Worm (Caenorhabditis elegans): ENCODE results near the gene col-44.
A peak's percentile ranks its signal among the peaks of the same experiment; 100 is the strongest.

Gene col-44

DNA sequence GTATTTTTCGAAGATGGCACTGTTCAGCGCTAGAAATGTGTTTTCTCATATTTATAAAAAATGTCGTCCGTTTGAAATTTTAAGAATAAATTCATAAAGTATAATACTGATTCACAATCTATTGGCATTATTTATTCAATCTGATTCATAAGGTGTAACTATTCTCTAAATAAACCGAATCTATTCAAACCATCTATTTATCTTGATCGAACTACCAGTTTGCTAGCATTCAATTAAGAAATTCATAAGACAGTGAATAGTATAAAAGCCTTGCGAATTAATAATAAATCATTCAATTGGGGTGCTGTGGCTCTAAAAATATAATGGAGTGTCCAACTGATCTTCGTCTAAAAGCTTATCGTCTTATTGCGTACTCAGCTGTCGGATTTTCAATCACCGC is at the start of gene col-44:
col-44 (plus strand) TSS at position 301 of the 400 bp plus-strand sequence.
- TF ChIP-seq hlh-26 (GFP tag; conservative IDR thresholded peaks at IDR 0.05) (no peak), gei-17 (GFP tag; optimal IDR thresholded peaks at IDR 0.05) (no peak), ama-1 (optimal IDR thresholded peaks at IDR 0.05) (no peak), ama-1 (GFP tag; optimal IDR thresholded peaks at IDR 0.05) (no peak), egl-44 (GFP tag; IDR thresholded peaks at IDR 0.05) (no peak)

- no peak for TF ChIP-seq zim-3 (tag; optimal IDR thresholded peaks at IDR 0.05)
- peak; percentile 75 for TF ChIP-seq ama-1 (optimal IDR thresholded peaks at IDR 0.05)
- no peak for TF ChIP-seq ama-1 (GFP tag; optimal IDR thresholded peaks at IDR 0.05)
- TF ChIP-seq chd-7 (tag; optimal IDR thresholded peaks at IDR 0.05) = no peak
Observed at ce11 chrX:13542236-13542635, 49.0 kb upstream of the col-44 start, which contains the start of gene cah-4. Gene cah-4, plus strand, starts transcription at chrX:13542574.

DNA sequence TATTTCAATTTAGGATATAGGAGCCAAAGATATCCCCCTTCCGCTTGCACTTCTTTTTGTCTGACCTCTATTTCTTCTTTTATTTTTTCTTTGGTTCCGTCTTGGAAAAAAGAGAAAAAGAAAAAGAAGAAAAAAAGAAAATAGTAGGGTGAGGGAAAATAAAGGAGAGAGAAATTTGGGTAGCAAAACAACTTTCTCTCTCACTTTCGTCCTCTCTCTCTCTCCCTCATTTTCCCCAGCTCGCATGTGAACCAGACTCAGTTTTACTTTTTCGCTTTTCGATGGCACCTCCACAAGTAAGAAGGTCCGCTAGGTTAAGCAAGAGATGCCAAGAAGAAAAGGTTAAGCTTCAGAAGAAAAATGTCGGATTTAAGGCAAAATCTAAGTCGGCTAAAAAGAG is 48.5 kb upstream of the col-44 start:
- no peak for TF ChIP-seq lin-35 (GFP tag; optimal IDR thresholded peaks at IDR 0.05)
- peak; percentile 88 for TF ChIP-seq ama-1 (optimal IDR thresholded peaks at IDR 0.05)
- no peak for TF ChIP-seq ama-1 (GFP tag; optimal IDR thresholded peaks at IDR 0.05)
- no peak for TF ChIP-seq pha-4 (tag; optimal IDR thresholded peaks at IDR 0.05)
- TF ChIP-seq hmg-1.2 (GFP tag; IDR thresholded peaks at IDR 0.05) = 0 out of 2 replicates have a peak, but pooled peaks have one; percentile 13
- 0 out of 2 replicates have a peak, but pooled peaks have one; percentile 31 for TF ChIP-seq nfyb-1 (GFP tag; IDR thresholded peaks at IDR 0.05)
- no peak for TF ChIP-seq madf-3 (GFP tag; IDR thresholded peaks at IDR 0.05)

- no peak for TF ChIP-seq chd-7 (tag; optimal IDR thresholded peaks at IDR 0.05)
- TF ChIP-seq ceh-40 (GFP tag; IDR thresholded peaks at IDR 0.05) = no peak
- TF ChIP-seq ama-1 (optimal IDR thresholded peaks at IDR 0.05) = peak; percentile 83
- no peak for TF ChIP-seq ama-1 (GFP tag; optimal IDR thresholded peaks at IDR 0.05)
- TF ChIP-seq fkh-3 (tag; optimal IDR thresholded peaks at IDR 0.05) = peak; percentile 4
- TF ChIP-seq ccch-3 (GFP tag; optimal IDR thresholded peaks at IDR 0.05) = no peak
Observed at ce11 chrX:13543350-13543749, 47.9 kb upstream of the col-44 start.

DNA sequence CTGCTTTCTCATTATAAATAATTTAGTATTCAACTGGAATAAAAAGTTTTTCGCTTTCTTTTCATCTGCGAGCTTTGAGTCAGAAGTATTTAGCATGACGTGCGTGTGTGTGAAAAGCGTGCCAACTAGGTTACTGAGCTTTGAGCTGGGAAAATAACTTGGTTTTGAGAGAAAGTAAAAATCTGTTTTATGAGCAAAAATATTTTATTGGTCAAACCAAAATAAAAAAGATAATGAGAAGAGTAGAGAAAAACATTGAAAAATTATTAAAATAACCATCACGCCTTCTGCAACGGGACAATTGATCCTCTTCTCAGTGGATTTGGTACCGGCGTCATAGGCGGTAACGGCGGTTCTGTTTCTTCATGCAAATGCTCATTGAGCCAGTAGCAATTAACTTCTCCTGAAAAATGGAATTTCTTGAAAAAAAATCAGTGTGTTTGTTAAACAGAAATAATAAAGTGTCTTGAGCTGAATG is 46.7 kb upstream of the col-44 start:
- TF ChIP-seq zim-3 (tag; optimal IDR thresholded peaks at IDR 0.05) (peak; percentile 34), K11D2.4 (GFP tag; IDR thresholded peaks at IDR 0.05) (peak; percentile 36; the same call in 1 of the 2 replicates), pbrm-1 (GFP tag; IDR thresholded peaks at IDR 0.05) (no peak), Y53G8AR.9 (GFP tag; conservative IDR thresholded peaks at IDR 0.05) (0 out of 2 replicates have a peak, but pooled peaks have one; percentile 70), tbx-9 (tag; optimal IDR thresholded peaks at IDR 0.05; ENCODE audit: borderline replicate concordance) (no peak), Y95B8A.8 (GFP tag; IDR thresholded peaks at IDR 0.05) (no peak), ztf-26 (tag; optimal IDR thresholded peaks at IDR 0.05) (peak; percentile 54), madf-3 (GFP tag; IDR thresholded peaks at IDR 0.05) (0 out of 2 replicates have a peak, but pooled peaks have one; percentile 13), C06A6.2 (GFP tag; conservative IDR thresholded peaks at IDR 0.05) (0 out of 2 replicates have a peak, but pooled peaks have one; percentile 16), ama-1 (optimal IDR thresholded peaks at IDR 0.05) (peak; percentile 76), ama-1 (GFP tag; optimal IDR thresholded peaks at IDR 0.05) (no peak), lin-40 (tag; optimal IDR thresholded peaks at IDR 0.05) (peak; percentile 16)

DNA sequence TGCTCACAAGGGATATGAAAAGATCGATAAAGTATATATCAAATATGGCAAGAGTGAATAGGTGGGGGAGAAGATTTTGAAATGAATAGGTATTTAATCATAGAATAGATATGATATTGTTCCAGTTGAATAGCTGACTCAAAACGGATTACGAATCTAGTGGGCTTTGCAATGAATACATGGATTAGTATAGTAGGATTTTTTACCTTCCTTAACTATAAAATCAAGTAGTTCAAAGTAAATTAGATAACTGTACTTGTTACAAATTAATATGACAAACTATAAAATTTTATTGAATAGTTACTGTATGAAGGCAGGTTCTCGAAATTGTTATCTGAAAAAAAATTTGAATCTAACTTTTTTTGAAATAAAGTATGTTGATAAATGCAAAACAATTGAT is 40.4 kb upstream of the col-44 start, which contains the start of gene odr-1:
odr-1 (minus strand) TSS at position 101 of the 400 bp plus-strand sequence.
- TF ChIP-seq egl-18 (GFP tag; IDR thresholded peaks at IDR 0.05) (no peak), zfh-2 (GFP tag; conservative IDR thresholded peaks at IDR 0.05) (no peak), lin-40 (tag; optimal IDR thresholded peaks at IDR 0.05) (no peak), nhr-179 (tag; optimal IDR thresholded peaks at IDR 0.05) (no peak), F57A8.1 (GFP tag; optimal IDR thresholded peaks at IDR 0.05) (no peak), ccch-3 (GFP tag; optimal IDR thresholded peaks at IDR 0.05) (no peak), tbx-9 (tag; optimal IDR thresholded peaks at IDR 0.05; ENCODE audit: borderline replicate concordance) (no peak), him-1 (tag; optimal IDR thresholded peaks at IDR 0.05) (no peak), ceh-58 (GFP tag; IDR thresholded peaks at IDR 0.05) (no peak), B0019.2 (GFP tag; conservative IDR thresholded peaks at IDR 0.05) (no peak), ztf-6 (GFP tag; IDR thresholded peaks at IDR 0.05) (no peak), K11D2.4 (GFP tag; IDR thresholded peaks at IDR 0.05) (no peak), ztf-3 (GFP tag; optimal IDR thresholded peaks at IDR 0.05) (no peak), T26A5.8 (tag; optimal IDR thresholded peaks at IDR 0.05) (no peak), lsy-27 (tag; optimal IDR thresholded peaks at IDR 0.05; ENCODE audit: borderline replicate concordance, insufficient read depth) (no peak), repo-1 (tag; optimal IDR thresholded peaks at IDR 0.05) (no peak), ama-1 (optimal IDR thresholded peaks at IDR 0.05) (no peak), ama-1 (GFP tag; optimal IDR thresholded peaks at IDR 0.05) (no peak)
